Fruit fly (Drosophila melanogaster) whole organism, pupa: ENCODE measurements around the gene sesB.

Source experiments
- CG10348 ChIP-seq: fragments of 200-800 bp; sonication (Bioruptor generic); IDR thresholded peaks from 2 replicates; pipeline ENCODE4 v1.3.6; 2022; ENCODE audit warnings: missing biosample characterization, missing genetic modification characterization
- CG12605 ChIP-seq: fragments of 200-800 bp; sonication (Bioruptor generic); IDR thresholded peaks from 2 replicates; pipeline ENCODE4 v1.3.6; 2022; ENCODE audit warnings: missing biosample characterization, missing genetic modification characterization
- CG13204 ChIP-seq: fragments of 200-800 bp; sonication (Bioruptor generic); optimal IDR thresholded peaks from 2 replicates; lab custom pipeline; 2018; ENCODE audit warnings: missing biosample characterization, mild to moderate bottlenecking, missing genetic modification characterization, moderate library complexity
- CG14655 ChIP-seq: fragments of 200-800 bp; sonication (Bioruptor generic); optimal IDR thresholded peaks from 3 replicates; lab custom pipeline; 2017; ENCODE audit warnings: mild to moderate bottlenecking, missing biosample characterization, missing genetic modification reagents, missing genetic modification characterization
- CG15710 ChIP-seq: fragments of 200-800 bp; sonication (Bioruptor generic); optimal IDR thresholded peaks from 2 replicates; lab custom pipeline; 2018; ENCODE audit warnings: missing biosample characterization, mild to moderate bottlenecking, missing genetic modification characterization, moderate library complexity
- CG17806 ChIP-seq: fragments of 200-800 bp; sonication (Bioruptor generic); optimal IDR thresholded peaks from 2 replicates; lab custom pipeline; 2018; ENCODE audit warnings: missing biosample characterization, mild to moderate bottlenecking, missing genetic modification characterization, moderate library complexity
- CG32121 ChIP-seq: fragments of 200-800 bp; sonication (Bioruptor generic); IDR thresholded peaks from 2 replicates; pipeline ENCODE4 v1.3.6; 2022; ENCODE audit warnings: missing biosample characterization, missing genetic modification characterization
- CG34367 ChIP-seq: fragments of 200-800 bp; sonication (Bioruptor generic); optimal IDR thresholded peaks from 2 replicates; lab custom pipeline; 2018; ENCODE audit warnings: missing biosample characterization, mild to moderate bottlenecking, missing genetic modification characterization
- CG4496 ChIP-seq: fragments of 200-800 bp; sonication (Bioruptor generic); IDR thresholded peaks from 3 replicates; pipeline ENCODE4 v1.3.6; 2022; ENCODE audit warnings: missing biosample characterization, missing genetic modification characterization
- CG8159 ChIP-seq: fragments of 200-800 bp; sonication (Bioruptor generic); optimal IDR thresholded peaks from 3 replicates; lab custom pipeline; 2018; ENCODE audit warnings: missing biosample characterization, mild to moderate bottlenecking, missing genetic modification characterization, moderate library complexity
- CG8301 ChIP-seq: fragments of 200-800 bp; sonication (Bioruptor generic); optimal IDR thresholded peaks from 2 replicates; lab custom pipeline; 2018; ENCODE audit warnings: missing biosample characterization, mild to moderate bottlenecking, missing genetic modification characterization
- CG9948 ChIP-seq: fragments of 200-800 bp; sonication (Bioruptor generic); optimal IDR thresholded peaks from 2 replicates; lab custom pipeline; 2018; ENCODE audit warnings: missing biosample characterization, mild to moderate bottlenecking, missing genetic modification characterization, moderate library complexity
- D1 ChIP-seq: fragments of 200-800 bp; sonication (Bioruptor generic); optimal IDR thresholded peaks from 2 replicates; lab custom pipeline; 2018; ENCODE audit warnings: missing biosample characterization, mild to moderate bottlenecking, missing genetic modification characterization, moderate library complexity
- EcR ChIP-seq: fragments of 200-800 bp; sonication (Bioruptor generic); optimal IDR thresholded peaks from 3 replicates; lab custom pipeline; 2019; ENCODE audit warnings: missing biosample characterization, missing genetic modification characterization, mild to moderate bottlenecking, moderate library complexity, missing genetic modification reagents
- Ets98B ChIP-seq: fragments of 200-800 bp; sonication (Bioruptor generic); IDR thresholded peaks from 2 replicates; pipeline ENCODE4 v1.3.6; 2022; ENCODE audit warnings: missing biosample characterization, missing genetic modification characterization
- Pif1A ChIP-seq: fragments of 200-800 bp; sonication (Bioruptor generic); optimal IDR thresholded peaks from 3 replicates; lab custom pipeline; 2016; ENCODE audit warnings: missing biosample characterization, missing genetic modification characterization
- Pif1B ChIP-seq: fragments of 200-800 bp; sonication (Bioruptor generic); optimal IDR thresholded peaks from 3 replicates; lab custom pipeline; 2016; ENCODE audit warnings: missing biosample characterization, missing genetic modification characterization
- Snoo ChIP-seq: fragments of 200-800 bp; sonication (Bioruptor generic); optimal IDR thresholded peaks from 3 replicates; lab custom pipeline; 2017; ENCODE audit warnings: missing biosample characterization, mild to moderate bottlenecking, missing genetic modification characterization, inconsistent platforms
- fd96Ca ChIP-seq: fragments of 200-800 bp; sonication (Bioruptor generic); IDR thresholded peaks from 3 replicates; pipeline ENCODE4 v1.3.6; 2022; ENCODE audit warnings: missing biosample characterization, missing genetic modification characterization
- gl ChIP-seq: fragments of 200-800 bp; sonication (Bioruptor generic); optimal IDR thresholded peaks from 2 replicates; lab custom pipeline; 2018; ENCODE audit warnings: missing biosample characterization, mild to moderate bottlenecking, missing genetic modification characterization
- rn ChIP-seq: fragments of 200-800 bp; sonication (Bioruptor generic); IDR thresholded peaks from 2 replicates; pipeline ENCODE4 v1.3.6; 2022; ENCODE audit warnings: missing biosample characterization, missing genetic modification characterization

The sesB gene

DNA sequence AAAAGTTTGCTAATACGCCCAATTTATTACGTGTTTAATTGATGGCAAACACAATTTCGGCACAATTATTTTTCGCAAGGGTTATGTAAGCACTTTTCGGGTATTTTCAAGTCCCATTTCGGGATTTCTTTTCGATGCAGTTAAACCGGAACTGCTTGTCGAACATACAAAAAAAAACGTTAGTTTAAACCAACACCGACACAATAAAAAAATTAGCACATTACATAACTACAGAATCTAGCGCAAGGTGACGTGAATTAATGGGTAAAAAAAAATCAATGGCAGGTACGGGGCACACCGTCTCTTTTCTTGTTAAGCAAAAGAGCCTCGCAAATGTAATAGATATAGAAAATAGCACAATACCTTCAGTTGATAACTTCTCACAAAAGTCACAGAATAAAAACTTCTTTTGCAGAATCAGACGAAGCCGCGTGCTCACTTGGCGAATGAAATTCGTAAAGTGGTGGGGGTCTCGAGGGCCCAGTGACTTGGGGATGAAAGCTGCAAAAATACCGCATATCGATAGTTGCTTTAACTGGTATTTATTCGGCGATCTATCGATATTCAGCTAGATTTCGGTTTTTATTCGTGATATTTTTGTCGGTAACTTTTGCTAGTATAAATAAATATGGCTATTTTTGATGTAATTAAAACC, at the start of gene sesB, which contains the start of gene Ant2:
Gene sesB, minus strand, starts transcription at position 516 of the 655 bp plus-strand sequence.
Gene Ant2, minus strand, starts transcription at position 465 of the 655 bp plus-strand sequence.
- no peak for TF ChIP-seq fd96Ca
- no peak for TF ChIP-seq CG4496
- no peak for TF ChIP-seq Snoo (tag; lab: Kevin White, UChicago)
- no peak for TF ChIP-seq CG10348
- no peak for TF ChIP-seq EcR (GFP tag; lab: Kevin White, UChicago)
- TF ChIP-seq CG8301: no peak
- no peak for TF ChIP-seq D1 (tag; lab: Kevin White, UChicago)
- no peak for TF ChIP-seq rn (GFP tag; lab: Robert Waterston, UW)
- no peak for TF ChIP-seq CG34367 (tag; lab: Kevin White, UChicago)
- no peak for TF ChIP-seq CG14655
- TF ChIP-seq Pif1B: no peak

DNA sequence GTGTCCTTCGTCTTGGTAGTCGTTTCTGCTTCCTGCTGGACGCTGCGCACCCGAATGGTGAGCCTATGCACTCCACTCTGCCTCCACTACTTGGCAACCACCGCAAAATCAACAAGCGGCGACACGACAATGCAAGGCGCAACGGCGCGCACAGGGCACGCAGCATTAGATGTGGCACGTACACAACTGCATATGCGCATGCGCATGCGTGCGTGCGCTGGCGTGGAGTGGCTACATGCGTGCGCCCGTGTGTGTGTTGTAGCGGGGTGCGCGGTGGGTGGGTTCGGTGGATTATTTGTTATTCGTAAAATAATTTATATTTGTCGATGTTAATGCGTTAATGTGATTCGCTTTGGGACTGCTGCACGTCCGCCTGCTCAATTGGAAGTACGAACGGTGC, 48.9 kb upstream of the sesB start:
- TF ChIP-seq CG9948 (tag; lab: Kevin White, UChicago) (no peak), CG10348 (no peak), CG15710 (tag; lab: Kevin White, UChicago) (no peak), CG34367 (tag; lab: Kevin White, UChicago) (no peak), Pif1A (GFP tag; lab: Kevin White, UChicago) (no peak)

DNA sequence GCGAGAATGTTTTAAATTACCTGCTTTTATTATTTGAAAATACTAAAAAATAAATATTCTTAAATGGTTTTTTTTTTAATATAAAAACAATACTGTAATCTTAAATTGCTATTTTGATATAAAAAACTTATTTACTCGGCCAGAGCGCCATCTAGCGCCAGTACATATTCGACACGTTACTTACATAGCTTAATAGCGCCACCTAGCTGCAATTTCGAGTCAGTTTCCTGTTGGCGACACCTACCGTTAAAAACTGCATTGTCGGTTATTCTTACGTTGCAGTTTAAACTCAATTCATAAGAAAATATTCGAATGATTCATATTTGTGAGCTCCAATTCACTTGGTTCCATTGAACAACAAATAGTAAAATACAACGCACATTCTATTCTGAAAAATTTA, 45.6 kb upstream of the sesB start:
- TF ChIP-seq CG12605 (GFP tag; lab: Robert Waterston, UW) (no peak), Pif1B (no peak), EcR (GFP tag; lab: Kevin White, UChicago) (no peak), Pif1A (GFP tag; lab: Kevin White, UChicago) (no peak), CG34367 (tag; lab: Kevin White, UChicago) (no peak), fd96Ca (no peak), CG32121 (GFP tag; lab: Robert Waterston, UW) (no peak), CG9948 (tag; lab: Kevin White, UChicago) (no peak), CG17806 (peak; percentile 6), Snoo (tag; lab: Kevin White, UChicago) (peak; percentile 36), CG8159 (tag; lab: Kevin White, UChicago) (no peak), rn (GFP tag; lab: Robert Waterston, UW) (no peak), CG15710 (tag; lab: Kevin White, UChicago) (no peak), CG14655 (no peak), Ets98B (GFP tag; lab: Robert Waterston, UW) (no peak), CG10348 (no peak), CG13204 (no peak), CG8301 (no peak), D1 (tag; lab: Kevin White, UChicago) (peak; percentile 73), gl (tag; lab: Kevin White, UChicago) (no peak), CG4496 (no peak)

DNA sequence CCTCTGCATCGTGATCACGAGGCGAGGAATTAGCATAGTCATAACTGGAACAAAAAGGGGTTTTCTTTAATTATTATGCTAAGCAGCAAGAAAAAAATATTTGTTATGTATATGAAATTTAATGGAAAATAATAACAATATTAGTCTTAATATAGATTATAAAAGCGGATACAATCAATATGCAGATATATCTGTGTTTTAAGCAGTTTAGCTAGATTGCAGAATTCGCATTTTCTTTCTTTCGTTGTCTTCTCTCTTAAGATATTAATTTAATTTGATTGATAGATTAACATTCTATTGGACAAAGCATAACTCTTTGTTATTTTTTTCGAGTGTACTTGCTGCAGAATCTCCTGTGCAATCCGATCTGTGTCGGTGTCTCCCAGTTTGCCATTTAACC, 40.5 kb upstream of the sesB start:
- TF ChIP-seq CG17806 (peak; percentile 15), CG10348 (no peak), CG15710 (tag; lab: Kevin White, UChicago) (peak; percentile 16), CG9948 (tag; lab: Kevin White, UChicago) (peak; percentile 30), CG8159 (tag; lab: Kevin White, UChicago) (peak; percentile 60), CG4496 (no peak), CG34367 (tag; lab: Kevin White, UChicago) (peak; percentile 2)

DNA sequence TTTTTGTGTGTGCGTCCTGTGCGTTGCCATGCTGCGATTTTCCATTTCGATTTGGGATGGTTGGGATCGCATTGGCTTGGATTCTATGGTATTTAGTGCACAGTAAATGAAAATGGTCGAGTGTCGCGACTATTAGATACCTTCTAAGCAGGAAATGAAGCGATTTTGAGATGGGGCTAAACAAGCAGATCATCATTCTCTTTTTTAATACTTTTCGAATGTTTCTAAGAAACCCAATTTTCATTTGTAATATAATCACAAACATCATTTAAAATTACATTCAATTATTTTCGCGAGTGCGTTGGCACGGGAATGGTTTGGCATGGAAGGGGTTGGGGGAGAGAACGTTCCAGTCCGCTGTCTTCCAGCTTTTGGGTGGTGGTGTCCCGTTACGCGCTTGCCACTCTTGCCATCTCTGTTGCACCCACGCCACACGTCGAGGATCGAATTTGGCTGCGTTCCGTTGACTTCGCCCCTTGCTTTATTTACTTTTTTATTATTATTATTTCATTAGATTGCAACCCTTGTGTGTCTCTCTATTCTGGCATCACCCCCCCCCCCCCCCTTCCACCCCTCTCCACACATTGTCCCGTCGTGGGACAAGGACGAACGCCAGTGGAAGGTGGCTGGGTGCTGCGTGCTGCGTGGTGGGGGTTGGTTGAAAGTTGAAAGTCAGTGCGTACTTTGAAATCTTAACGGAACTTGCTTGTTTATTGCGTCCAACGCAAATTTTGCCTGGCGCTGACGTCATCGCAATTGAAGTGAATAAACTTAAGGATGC, 38.8 kb upstream of the sesB start:
- no peak for TF ChIP-seq fd96Ca
- TF ChIP-seq Pif1A (GFP tag; lab: Kevin White, UChicago): no peak
- TF ChIP-seq Snoo (tag; lab: Kevin White, UChicago): no peak
- TF ChIP-seq EcR (GFP tag; lab: Kevin White, UChicago): no peak
- no peak for TF ChIP-seq Pif1B
- no peak for TF ChIP-seq CG8159 (tag; lab: Kevin White, UChicago)
- no peak for TF ChIP-seq CG9948 (tag; lab: Kevin White, UChicago)
- TF ChIP-seq CG12605 (GFP tag; lab: Robert Waterston, UW): no peak
- no peak for TF ChIP-seq CG15710 (tag; lab: Kevin White, UChicago)
- TF ChIP-seq CG14655: no peak
- TF ChIP-seq CG17806: no peak
- TF ChIP-seq Ets98B (GFP tag; lab: Robert Waterston, UW): no peak
- TF ChIP-seq CG13204: no peak
- TF ChIP-seq CG10348: no peak
- TF ChIP-seq CG8301: no peak
- TF ChIP-seq gl (tag; lab: Kevin White, UChicago): no peak
- TF ChIP-seq D1 (tag; lab: Kevin White, UChicago): no peak
- TF ChIP-seq rn (GFP tag; lab: Robert Waterston, UW): no peak
- no peak for TF ChIP-seq CG32121 (GFP tag; lab: Robert Waterston, UW)

DNA sequence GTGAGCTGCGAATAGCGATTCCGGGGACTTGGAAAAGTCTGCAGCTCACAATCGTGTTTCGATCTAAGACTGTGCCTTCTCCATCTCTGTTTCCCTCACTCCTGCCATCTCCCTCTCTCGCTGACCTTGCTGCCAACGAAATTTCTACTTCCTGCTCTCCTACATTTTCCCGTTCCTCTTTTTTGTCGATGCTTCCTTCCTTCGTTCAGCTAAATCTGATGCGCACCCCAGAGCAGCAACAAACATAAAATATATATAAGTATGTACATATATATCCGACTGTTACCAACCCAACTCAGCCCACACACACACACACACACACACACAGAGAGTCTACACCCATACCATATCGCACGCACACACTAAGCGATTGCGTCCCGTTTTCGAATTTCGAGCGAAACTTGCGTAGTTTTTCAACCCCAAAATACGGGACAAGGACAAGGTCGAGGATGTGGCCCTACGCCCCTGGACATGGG, 37.5 kb upstream of the sesB start, which contains the start of gene Imp:
Gene Imp, minus strand, starts transcription at position 51 of the 476 bp plus-strand sequence.
- no peak for TF ChIP-seq Pif1B
- TF ChIP-seq CG15710 (tag; lab: Kevin White, UChicago): no peak
- TF ChIP-seq CG17806: no peak
- TF ChIP-seq D1 (tag; lab: Kevin White, UChicago): no peak
- no peak for TF ChIP-seq CG12605 (GFP tag; lab: Robert Waterston, UW)
- no peak for TF ChIP-seq Snoo (tag; lab: Kevin White, UChicago)
- no peak for TF ChIP-seq CG9948 (tag; lab: Kevin White, UChicago)
- TF ChIP-seq CG14655: no peak
- TF ChIP-seq CG4496: no peak
- TF ChIP-seq Ets98B (GFP tag; lab: Robert Waterston, UW): no peak
- TF ChIP-seq fd96Ca: no peak
- TF ChIP-seq CG8159 (tag; lab: Kevin White, UChicago): no peak
- no peak for TF ChIP-seq CG10348
- no peak for TF ChIP-seq EcR (GFP tag; lab: Kevin White, UChicago)
- no peak for TF ChIP-seq CG34367 (tag; lab: Kevin White, UChicago)
- no peak for TF ChIP-seq CG8301
- TF ChIP-seq Pif1A (GFP tag; lab: Kevin White, UChicago): no peak
- no peak for TF ChIP-seq rn (GFP tag; lab: Robert Waterston, UW)
- TF ChIP-seq CG32121 (GFP tag; lab: Robert Waterston, UW): no peak
- TF ChIP-seq CG13204: no peak
